Fruit fly (Drosophila melanogaster): ENCODE data around the gene CG8209.
A peak's percentile ranks its signal among the peaks of the same experiment; 100 is the strongest.

Gene CG8209

DNA sequence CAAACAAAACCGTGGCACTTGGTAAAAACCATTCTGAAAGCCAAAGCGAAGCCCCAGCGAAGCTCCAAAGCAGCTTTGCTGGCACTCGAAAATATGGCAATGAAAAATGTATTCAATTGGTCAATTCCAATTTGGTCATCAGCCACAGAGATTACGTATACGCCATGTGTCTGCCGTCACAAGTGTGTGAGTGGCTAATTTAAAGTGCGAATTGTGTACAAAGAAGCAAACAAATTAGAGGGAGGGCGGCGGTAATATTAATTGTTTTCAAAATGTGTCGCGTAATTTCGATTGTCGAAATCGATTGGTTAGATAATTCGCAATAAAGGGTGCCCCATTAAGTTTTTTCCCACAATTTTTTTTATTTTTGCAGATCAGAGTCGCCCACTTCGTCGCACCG, 26.4 kb upstream of the CG8209 start:
- TF ChIP-seq CG33017 (tag; optimal IDR thresholded peaks at IDR 0.05) (no peak), CG7045 (GFP tag; optimal IDR thresholded peaks at IDR 0.05) (no peak), Mnt (GFP tag; optimal IDR thresholded peaks at IDR 0.05) (no peak), CG14711 (tag; optimal IDR thresholded peaks at IDR 0.05) (no peak), tj (GFP tag; optimal IDR thresholded peaks at IDR 0.05) (no peak), Crg-1 (GFP tag; optimal IDR thresholded peaks at IDR 0.05) (no peak), Hr96 (GFP tag; optimal IDR thresholded peaks at IDR 0.05) (no peak), CG12768 (GFP tag; optimal IDR thresholded peaks at IDR 0.05) (no peak), CG7101 (tag; optimal IDR thresholded peaks at IDR 0.05) (no peak), kay (GFP tag; ENCODE audit: borderline replicate concordance) (no peak)

DNA sequence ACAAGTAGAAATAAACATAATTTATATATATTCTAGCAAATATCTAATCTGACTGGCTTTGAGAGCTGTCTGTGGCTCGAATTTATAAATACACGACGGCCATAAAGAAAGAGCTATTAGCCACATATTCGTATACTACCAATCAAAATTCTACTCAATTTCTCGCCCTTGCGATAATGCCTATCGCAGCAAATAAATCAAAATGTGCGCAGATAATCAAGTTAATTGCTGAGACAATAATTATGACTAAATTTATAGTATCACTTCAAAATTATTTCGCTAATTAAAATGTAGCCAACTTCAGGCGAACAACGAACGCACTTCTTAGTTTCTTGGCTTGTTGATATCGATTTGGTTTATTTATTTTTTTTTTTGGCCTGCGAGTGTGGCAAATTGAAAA, 24.4 kb upstream of the CG8209 start:
- TF ChIP-seq CG7045 (GFP tag; optimal IDR thresholded peaks at IDR 0.05) = no peak
- no peak for TF ChIP-seq pad (GFP tag; optimal IDR thresholded peaks at IDR 0.05)
- no peak for TF ChIP-seq CG7101 (tag; optimal IDR thresholded peaks at IDR 0.05)
- TF ChIP-seq kay (GFP tag; ENCODE audit: borderline replicate concordance) = peak; percentile 82
- peak; percentile 40 for TF ChIP-seq cic (GFP tag; optimal IDR thresholded peaks at IDR 0.05)
- TF ChIP-seq bab1 (GFP tag; optimal IDR thresholded peaks at IDR 0.05) = no peak
- TF ChIP-seq tj (GFP tag; optimal IDR thresholded peaks at IDR 0.05) = peak; percentile 42

DNA sequence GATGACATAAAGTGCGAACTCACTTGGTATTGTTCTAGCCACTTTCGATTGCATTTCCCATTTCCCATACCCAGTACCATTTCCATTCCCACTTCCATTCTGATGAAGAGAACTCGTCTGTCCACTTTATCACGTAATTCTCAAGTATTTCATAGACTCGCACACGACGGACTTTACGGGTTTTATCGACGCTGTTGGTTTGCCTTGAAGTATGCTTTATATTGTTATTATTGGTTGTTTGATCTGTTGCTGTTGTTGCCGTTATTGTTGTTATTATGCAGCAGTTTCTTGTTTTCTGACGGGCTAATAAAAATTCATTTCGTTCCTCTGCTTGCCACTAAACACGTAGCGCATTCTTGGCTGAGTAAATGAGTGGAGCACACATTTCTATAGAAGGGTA, 23.6 kb upstream of the CG8209 start:
- TF ChIP-seq CG7045 (GFP tag; optimal IDR thresholded peaks at IDR 0.05) = no peak

DNA sequence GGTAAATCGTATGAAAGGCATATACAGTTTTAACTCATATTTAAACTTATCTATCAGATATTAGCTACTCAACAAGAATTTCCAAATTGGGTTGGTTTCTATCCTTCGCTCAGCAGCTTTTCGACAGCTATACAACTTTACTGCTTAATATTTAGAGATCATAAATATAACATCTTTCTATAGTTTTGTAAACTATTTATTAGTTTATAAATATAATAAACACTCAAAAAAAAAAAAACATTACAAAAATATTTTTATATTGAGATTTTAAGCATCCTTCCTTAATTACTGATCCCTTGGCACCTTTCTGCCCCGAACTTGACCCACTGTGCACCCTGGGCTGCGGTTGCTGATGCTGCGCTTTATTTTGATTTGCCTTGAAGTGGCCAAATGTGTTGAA, 23.2 kb upstream of the CG8209 start:
- TF ChIP-seq CG5204 (GFP tag; optimal IDR thresholded peaks at IDR 0.05) = no peak
- TF ChIP-seq kay (GFP tag; ENCODE audit: borderline replicate concordance) = peak; percentile 45

DNA sequence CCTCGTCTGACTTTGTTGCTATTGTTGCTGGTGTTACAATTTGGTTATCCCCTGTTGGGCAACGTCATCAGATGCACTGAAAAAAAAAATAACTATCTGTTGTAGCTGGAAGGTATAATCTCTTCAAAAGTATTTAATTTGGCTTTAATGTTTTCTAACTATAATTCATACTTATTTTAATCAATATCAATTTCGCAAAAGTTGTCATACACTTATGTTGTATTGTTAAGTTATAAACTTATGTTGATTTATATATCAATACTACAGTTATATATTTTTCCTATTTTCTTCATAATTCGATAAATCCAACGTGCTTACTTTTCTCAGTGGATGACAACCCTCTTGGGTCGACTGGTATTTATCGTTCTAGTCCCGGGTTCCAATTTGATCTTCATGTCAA, 22.5 kb upstream of the CG8209 start:
- TF ChIP-seq cnc (optimal IDR thresholded peaks at IDR 0.05) = no peak
- TF ChIP-seq CG11617 (GFP tag; optimal IDR thresholded peaks at IDR 0.05) = no peak
- TF ChIP-seq CG5204 (GFP tag; optimal IDR thresholded peaks at IDR 0.05) = no peak
- no peak for TF ChIP-seq Crg-1 (GFP tag; optimal IDR thresholded peaks at IDR 0.05)
- TF ChIP-seq pad (GFP tag; optimal IDR thresholded peaks at IDR 0.05) = no peak

DNA sequence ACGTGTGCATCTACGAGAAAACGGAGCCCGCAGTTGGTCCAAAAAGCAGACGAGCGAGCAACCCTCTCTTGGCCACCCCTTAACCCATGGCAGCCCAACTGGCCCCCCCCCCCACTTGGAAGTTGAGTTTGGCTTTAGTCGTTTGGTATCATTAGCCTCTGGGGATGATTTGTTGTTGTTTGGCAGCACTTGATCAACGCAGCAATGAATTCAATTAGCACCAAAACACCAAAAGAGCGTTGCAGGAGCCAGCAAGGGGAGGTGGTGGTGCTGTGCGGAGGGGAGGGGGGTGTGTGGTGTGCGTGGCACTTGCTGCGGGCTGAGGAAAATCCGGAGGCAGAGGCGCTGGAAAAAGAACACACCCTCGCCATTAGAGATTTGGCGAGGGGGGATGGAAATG, 21.2 kb upstream of the CG8209 start:
- TF ChIP-seq Crg-1 (GFP tag; optimal IDR thresholded peaks at IDR 0.05) = no peak
- TF ChIP-seq kay (GFP tag; ENCODE audit: borderline replicate concordance) = no peak

DNA sequence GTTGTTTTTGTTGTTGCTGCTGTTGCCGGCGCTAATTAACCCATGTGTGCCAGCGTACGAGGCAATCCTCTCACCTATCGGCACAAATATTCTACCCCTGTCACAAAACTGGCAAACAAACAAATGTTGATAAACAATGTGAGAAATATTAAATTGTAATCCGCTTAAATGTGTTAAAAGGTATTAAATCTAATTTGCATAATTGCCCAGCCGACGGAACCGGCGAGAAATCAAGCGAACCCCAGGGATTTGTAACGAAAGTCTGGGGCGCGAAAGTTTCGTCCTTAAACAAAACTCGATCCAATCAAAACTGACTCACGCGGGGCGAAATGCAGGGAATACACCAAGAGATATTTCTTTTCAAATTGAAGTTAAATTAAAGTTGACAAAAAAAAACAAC, 19.5 kb upstream of the CG8209 start:
- TF ChIP-seq Hr96 (GFP tag; optimal IDR thresholded peaks at IDR 0.05) = no peak
- no peak for TF ChIP-seq CG12768 (GFP tag; optimal IDR thresholded peaks at IDR 0.05)
- TF ChIP-seq Crg-1 (GFP tag; optimal IDR thresholded peaks at IDR 0.05) = no peak
- TF ChIP-seq cnc (optimal IDR thresholded peaks at IDR 0.05) = no peak
- no peak for TF ChIP-seq CG33017 (tag; optimal IDR thresholded peaks at IDR 0.05)
- TF ChIP-seq cic (GFP tag; optimal IDR thresholded peaks at IDR 0.05) = no peak
- TF ChIP-seq Mnt (GFP tag; optimal IDR thresholded peaks at IDR 0.05) = no peak
- no peak for TF ChIP-seq bab1 (GFP tag; optimal IDR thresholded peaks at IDR 0.05)
- TF ChIP-seq CG14711 (tag; optimal IDR thresholded peaks at IDR 0.05) = no peak
- no peak for TF ChIP-seq CG5204 (GFP tag; optimal IDR thresholded peaks at IDR 0.05)
- no peak for TF ChIP-seq ovo (GFP tag; optimal IDR thresholded peaks at IDR 0.05)
- TF ChIP-seq CG7101 (tag; optimal IDR thresholded peaks at IDR 0.05) = no peak
- TF ChIP-seq CG11617 (GFP tag; optimal IDR thresholded peaks at IDR 0.05) = no peak
- TF ChIP-seq CG1620 (GFP tag; optimal IDR thresholded peaks at IDR 0.05) = no peak
- TF ChIP-seq CG7045 (GFP tag; optimal IDR thresholded peaks at IDR 0.05) = no peak

DNA sequence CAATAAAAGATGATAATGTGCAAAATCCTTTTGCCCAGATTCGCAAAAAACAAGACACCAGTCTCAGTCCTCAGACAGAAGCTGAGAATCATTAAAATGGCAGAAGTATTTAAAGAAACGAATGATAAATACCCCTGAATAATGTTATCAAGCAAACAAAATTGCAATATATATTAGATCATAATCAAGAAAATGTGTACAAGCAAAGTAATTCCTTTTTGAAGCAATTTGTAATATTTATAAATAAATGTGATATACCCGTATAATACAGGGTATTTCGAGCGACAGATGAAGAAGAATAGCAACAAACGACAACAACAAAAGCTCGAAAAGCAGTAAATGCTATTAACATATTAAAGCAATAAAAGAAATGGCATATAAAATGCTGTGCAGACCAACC, 18.1 kb upstream of the CG8209 start:
- no peak for TF ChIP-seq CG7101 (tag; optimal IDR thresholded peaks at IDR 0.05)
- no peak for TF ChIP-seq CG33017 (tag; optimal IDR thresholded peaks at IDR 0.05)
- no peak for TF ChIP-seq Mnt (GFP tag; optimal IDR thresholded peaks at IDR 0.05)
- TF ChIP-seq CG5204 (GFP tag; optimal IDR thresholded peaks at IDR 0.05) = no peak
- TF ChIP-seq pad (GFP tag; optimal IDR thresholded peaks at IDR 0.05) = no peak

DNA sequence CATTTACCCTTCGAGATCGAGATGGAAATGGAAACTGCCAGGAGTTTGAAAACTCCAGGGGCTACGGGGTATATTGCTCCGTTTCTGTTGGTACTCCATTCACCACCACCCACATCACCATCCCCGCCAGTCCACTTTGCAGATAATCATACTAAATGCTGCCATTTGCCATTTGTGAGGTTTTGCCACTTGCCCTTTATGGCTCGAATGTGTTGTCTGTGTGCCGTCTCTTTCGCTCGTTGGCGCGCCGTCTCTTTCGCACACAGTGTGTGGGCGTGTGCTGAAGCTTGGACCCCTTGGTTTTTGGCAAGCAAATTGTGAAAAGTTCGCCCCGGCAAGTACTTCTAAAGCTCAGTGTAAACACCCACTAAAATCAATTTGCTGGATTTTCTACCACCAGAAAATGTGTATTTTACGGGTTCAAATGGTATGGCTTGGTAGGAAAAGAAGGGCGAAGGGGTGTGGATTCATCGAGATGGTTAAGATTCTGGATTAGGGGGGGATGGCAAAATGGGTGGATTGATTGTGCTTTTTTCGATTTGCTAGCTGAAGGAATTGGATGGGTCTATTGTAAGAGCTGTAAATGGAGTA, 17.5 kb upstream of the CG8209 start:
- TF ChIP-seq cnc (optimal IDR thresholded peaks at IDR 0.05) (no peak), Crg-1 (GFP tag; optimal IDR thresholded peaks at IDR 0.05) (no peak), CG1620 (GFP tag; optimal IDR thresholded peaks at IDR 0.05) (no peak), bab1 (GFP tag; optimal IDR thresholded peaks at IDR 0.05) (no peak), Clk (GFP tag; optimal IDR thresholded peaks at IDR 0.05) (no peak), CG5204 (GFP tag; optimal IDR thresholded peaks at IDR 0.05) (no peak), pad (GFP tag; optimal IDR thresholded peaks at IDR 0.05) (no peak), CG7045 (GFP tag; optimal IDR thresholded peaks at IDR 0.05) (no peak), kay (GFP tag; ENCODE audit: borderline replicate concordance) (no peak), CG7101 (tag; optimal IDR thresholded peaks at IDR 0.05) (no peak), CG11617 (GFP tag; optimal IDR thresholded peaks at IDR 0.05) (no peak)
